Worm (Caenorhabditis elegans) whole organism, L4 larva: ENCODE measurements around the gene srp-2.

Experiments
- F37D6.2 ChIP-seq: sonication (generic microtip); optimal IDR thresholded peaks from 2 replicates; lab custom pipeline; 2016; ENCODE audit warnings: mild to moderate bottlenecking, missing genetic modification characterization, missing compliant biosample characterization
- F44E2.7 ChIP-seq: fragments of 200-800 bp; sonication (Bioruptor generic); IDR thresholded peaks from 2 replicates; pipeline ENCODE4 v2.1.2; 2022; ENCODE audit warnings: missing genetic modification characterization, missing compliant biosample characterization
- T26A8.4 ChIP-seq: fragments of 200-800 bp; sonication (Bioruptor generic); IDR thresholded peaks from 2 replicates; pipeline ENCODE4 v1.3.6; 2022; ENCODE audit warnings: missing genetic modification characterization, missing compliant biosample characterization
- Y105C5A.15 ChIP-seq: fragments of 200-800 bp; sonication (Bioruptor generic); IDR thresholded peaks from 2 replicates; pipeline ENCODE4 v1.3.6; 2022; ENCODE audit warnings: missing genetic modification characterization, missing compliant biosample characterization
- Y48G9A.11 ChIP-seq: fragments of 200-800 bp; sonication (Bioruptor generic); IDR thresholded peaks from 2 replicates; pipeline ENCODE4 v1.3.6; 2022; ENCODE audit warnings: missing genetic modification reagents, missing genetic modification characterization, missing compliant biosample characterization
- aha-1 ChIP-seq: fragments of 150-350 bp; peaks from one replicate; lab custom pipeline; 2014; ENCODE audit warnings: missing biosample characterization, missing genetic modification characterization
- ama-1 ChIP-seq: fragments of 150-350 bp; optimal IDR thresholded peaks from 2 replicates; lab custom pipeline; 2014; ENCODE audit warnings: inconsistent platforms, mixed read lengths
- arid-1 ChIP-seq: fragments of 200-800 bp; sonication (Bioruptor generic); conservative IDR thresholded peaks from 2 replicates; pipeline ENCODE4 v1.3.6; 2022; ENCODE audit warnings: missing genetic modification reagents, missing genetic modification characterization, missing compliant biosample characterization
- attf-4 ChIP-seq: sonication (generic microtip); optimal IDR thresholded peaks from 3 replicates; lab custom pipeline; 2017; ENCODE audit warnings: missing biosample characterization, missing genetic modification characterization
- ceh-20 ChIP-seq: fragments of 200-800 bp; sonication (Bioruptor generic); IDR thresholded peaks from 2 replicates; pipeline ENCODE4 v1.3.6; 2022; ENCODE audit warnings: missing genetic modification reagents, missing genetic modification characterization, missing compliant biosample characterization
- ceh-28 ChIP-seq: fragments of 150-350 bp; optimal IDR thresholded peaks from 2 replicates; lab custom pipeline; 2014; ENCODE audit warnings: missing biosample characterization, missing genetic modification reagents, missing genetic modification characterization
- ces-1 ChIP-seq: fragments of 150-350 bp; sonication (generic microtip); optimal IDR thresholded peaks from 4 replicates; lab custom pipeline; 2014; ENCODE audit warnings: missing biosample characterization, missing genetic modification reagents, missing genetic modification characterization
- cey-2 ChIP-seq: sonication (generic microtip); optimal IDR thresholded peaks from 3 replicates; lab custom pipeline; 2017; ENCODE audit warnings: missing genetic modification characterization, mild to moderate bottlenecking, missing compliant biosample characterization, antibody characterized with exemption, borderline replicate concordance; ENCODE audit not compliant: insufficient read depth
- daf-16 ChIP-seq, 3 experiments: sonication (generic microtip); optimal IDR thresholded peaks; 2 replicates each; lab custom pipeline; 2016 to 2017; ENCODE audit warnings: missing genetic modification characterization in 3 of 3, missing genetic modification reagents in 3 of 3, mild to moderate bottlenecking in 2 of 3, missing compliant biosample characterization in 2 of 3, missing biosample characterization in 1 of 3, moderate library complexity in 1 of 3
- dmd-6 ChIP-seq: fragments of 200-800 bp; sonication (Bioruptor generic); IDR thresholded peaks from 2 replicates; pipeline ENCODE4 v1.3.6; 2022; ENCODE audit warnings: missing genetic modification reagents, missing genetic modification characterization, missing compliant biosample characterization
- dmd-8 ChIP-seq: fragments of 200-800 bp; sonication (Bioruptor generic); IDR thresholded peaks from 2 replicates; pipeline ENCODE4 v1.3.6; 2022; ENCODE audit warnings: missing genetic modification characterization, missing compliant biosample characterization
- dve-1 ChIP-seq: sonication (generic microtip); optimal IDR thresholded peaks from 2 replicates; lab custom pipeline; 2017; ENCODE audit warnings: antibody characterized with exemption, mild to moderate bottlenecking, missing genetic modification characterization, missing compliant biosample characterization; ENCODE audit not compliant: insufficient read depth
- fos-1 ChIP-seq: fragments of 150-350 bp; optimal IDR thresholded peaks from 2 replicates; lab custom pipeline; 2014; ENCODE audit warnings: missing biosample characterization, missing genetic modification characterization
- hlh-30 ChIP-seq: sonication (generic microtip); optimal IDR thresholded peaks from 2 replicates; lab custom pipeline; 2017; ENCODE audit warnings: antibody characterized with exemption, mild to moderate bottlenecking, missing genetic modification characterization, missing compliant biosample characterization; ENCODE audit not compliant: insufficient read depth
- hmg-1.1 ChIP-seq: fragments of 200-800 bp; sonication (Bioruptor generic); IDR thresholded peaks from 2 replicates; pipeline ENCODE4 v1.3.6; 2022; ENCODE audit warnings: missing genetic modification reagents, missing genetic modification characterization, missing compliant biosample characterization
- jun-1 ChIP-seq: fragments of 150-350 bp; optimal IDR thresholded peaks from 2 replicates; lab custom pipeline; 2014; ENCODE audit warnings: missing biosample characterization, missing genetic modification reagents, missing genetic modification characterization
- lin-39 ChIP-seq: fragments of 150-350 bp; optimal IDR thresholded peaks from 2 replicates; lab custom pipeline; 2014; ENCODE audit warnings: missing biosample characterization, missing genetic modification reagents, missing genetic modification characterization
- madf-9 ChIP-seq: fragments of 200-800 bp; sonication (Bioruptor generic); conservative IDR thresholded peaks from 2 replicates; pipeline ENCODE4 v1.3.6; 2022; ENCODE audit warnings: missing genetic modification reagents, missing genetic modification characterization, missing compliant biosample characterization
- mep-1 ChIP-seq: fragments of 150-350 bp; sonication (generic microtip); optimal IDR thresholded peaks from 3 replicates; lab custom pipeline; 2014; ENCODE audit warnings: missing biosample characterization, missing genetic modification characterization
- mxl-2 ChIP-seq: fragments of 200-800 bp; sonication (Bioruptor generic); conservative IDR thresholded peaks from 2 replicates; pipeline ENCODE4 v1.3.6; 2022; ENCODE audit warnings: missing genetic modification reagents, missing genetic modification characterization, missing compliant biosample characterization
- nhr-10 ChIP-seq: fragments of 150-350 bp; optimal IDR thresholded peaks from 2 replicates; lab custom pipeline; 2014; ENCODE audit warnings: missing biosample characterization, missing genetic modification characterization
- nhr-111 ChIP-seq: fragments of 200-800 bp; sonication (Bioruptor generic); optimal IDR thresholded peaks from 2 replicates; lab custom pipeline; 2018; ENCODE audit warnings: mild to moderate bottlenecking, missing genetic modification characterization, missing compliant biosample characterization
- nhr-237 ChIP-seq: sonication (generic microtip); optimal IDR thresholded peaks from 2 replicates; lab custom pipeline; 2017; ENCODE audit warnings: missing biosample characterization, missing genetic modification characterization
- nhr-25 ChIP-seq: sonication (generic microtip); optimal IDR thresholded peaks from 2 replicates; lab custom pipeline; 2017; ENCODE audit warnings: missing genetic modification characterization, mild to moderate bottlenecking, missing compliant biosample characterization, antibody characterized with exemption, moderate library complexity, borderline replicate concordance; ENCODE audit not compliant: insufficient read depth
- nhr-28 ChIP-seq: fragments of 150-350 bp; optimal IDR thresholded peaks from 2 replicates; lab custom pipeline; 2014; ENCODE audit warnings: missing biosample characterization, missing genetic modification characterization
- nhr-42 ChIP-seq: fragments of 200-800 bp; sonication (Bioruptor generic); IDR thresholded peaks from 2 replicates; pipeline ENCODE4 v1.3.6; 2022; ENCODE audit warnings: missing genetic modification characterization, missing compliant biosample characterization
- pqm-1 ChIP-seq: sonication (generic microtip); optimal IDR thresholded peaks from 2 replicates; lab custom pipeline; 2017; ENCODE audit warnings: missing biosample characterization, missing genetic modification characterization
- rbr-2 ChIP-seq: sonication (generic microtip); optimal IDR thresholded peaks from 2 replicates; lab custom pipeline; 2016; ENCODE audit warnings: missing genotype, missing genetic modification characterization, missing compliant biosample characterization
- tra-1 ChIP-seq: fragments of 200-800 bp; sonication (Bioruptor generic); IDR thresholded peaks from 2 replicates; pipeline ENCODE4 v1.3.6; 2022; ENCODE audit warnings: missing genetic modification reagents, missing genetic modification characterization, missing compliant biosample characterization
- unc-130 ChIP-seq: sonication (generic microtip); optimal IDR thresholded peaks from 2 replicates; lab custom pipeline; 2016; ENCODE audit warnings: missing genetic modification reagents, missing genetic modification characterization, missing compliant biosample characterization
- unc-62 ChIP-seq, 3 experiments: fragments of 150-350 bp in 1 of 3; sonication (generic microtip); optimal IDR thresholded peaks in 2 of 3; peaks in 1 of 3; 1 replicate in 1 of 3; 2 replicates in 2 of 3; lab custom pipeline; 2014 to 2017; ENCODE audit warnings: missing biosample characterization in 3 of 3, missing genetic modification characterization in 3 of 3, missing genetic modification reagents in 3 of 3, missing genotype in 1 of 3
- zfp-3 ChIP-seq: fragments of 200-800 bp; sonication (Bioruptor generic); conservative IDR thresholded peaks from 2 replicates; pipeline ENCODE4 v1.3.6; 2022; ENCODE audit warnings: missing genetic modification reagents, missing genetic modification characterization, missing compliant biosample characterization
- zip-11 ChIP-seq: fragments of 200-800 bp; sonication (Bioruptor generic); IDR thresholded peaks from 2 replicates; pipeline ENCODE4 v1.3.6; 2022; ENCODE audit warnings: missing genetic modification characterization, missing compliant biosample characterization

The srp-2 gene

ce11 chrV:724946-725806 is 37.3 kb upstream of the srp-2 start (continued):
- 0 out of 2 replicates have a peak, but pooled peaks have one; percentile 12 for TF ChIP-seq arid-1 (GFP tag; lab: Robert Waterston, UW)
- TF ChIP-seq unc-130 (GFP tag; lab: Kevin White, UChicago), result no peak
- peak; percentile 65; the same call in 1 of the 2 replicates for TF ChIP-seq dmd-8 (GFP tag; lab: Robert Waterston, UW)
- TF ChIP-seq unc-62 (GFP tag; optimal IDR thresholded peaks at IDR 0.05 in 1 of 2; lab: Kevin White, UChicago), result peak in 1 of 2 experiments; percentile 90
- no peak for TF ChIP-seq unc-62 (tag; optimal IDR thresholded peaks at IDR 0.05; lab: Kevin White, UChicago)
- TF ChIP-seq hlh-30, result peak; percentile 3
- 0 out of 2 replicates have a peak, but pooled peaks have one; percentile 2 for TF ChIP-seq F44E2.7 (GFP tag; lab: Robert Waterston, UW)
- TF ChIP-seq F37D6.2 (tag; lab: Kevin White, UChicago), result no peak

ce11 chrV:725807-726572 is 36.5 kb upstream of the srp-2 start:
- TF ChIP-seq F44E2.7 (GFP tag; lab: Robert Waterston, UW) (0 out of 2 replicates have a peak, but pooled peaks have one; percentile 46), aha-1 (tag; lab: Kevin White, UChicago) (peak; percentile 96), tra-1 (GFP tag; lab: Robert Waterston, UW) (no peak), nhr-25 (tag; lab: Kevin White, UChicago) (peak; percentile 2), ceh-28 (tag; lab: Kevin White, UChicago) (no peak), Y105C5A.15 (GFP tag; lab: Robert Waterston, UW) (no peak), dmd-6 (GFP tag; lab: Robert Waterston, UW) (no peak), zip-11 (GFP tag; lab: Robert Waterston, UW) (0 out of 2 replicates have a peak, but pooled peaks have one; percentile 29), madf-9 (0 out of 2 replicates have a peak, but pooled peaks have one; percentile 3), fos-1 (tag; lab: Kevin White, UChicago) (no peak), jun-1 (tag; lab: Kevin White, UChicago) (peak; percentile 36), rbr-2 (tag; lab: Kevin White, UChicago) (no peak), nhr-42 (GFP tag; lab: Robert Waterston, UW) (0 out of 2 replicates have a peak, but pooled peaks have one; percentile 28), T26A8.4 (GFP tag; lab: Robert Waterston, UW) (peak; percentile 58; the same call in 1 of the 2 replicates), ama-1 (lab: Kevin White, UChicago) (peak; percentile 93), daf-16 (GFP tag; optimal IDR thresholded peaks at IDR 0.05; lab: Kevin White, UChicago) (no peak), daf-16 (tag; optimal IDR thresholded peaks at IDR 0.05; lab: Kevin White, UChicago) (peak; percentile 62)

- TF ChIP-seq dve-1 (tag; lab: Kevin White, UChicago), result peak; percentile 43
- TF ChIP-seq madf-9, result no peak
- no peak for TF ChIP-seq hmg-1.1 (GFP tag; lab: Robert Waterston, UW)
- TF ChIP-seq nhr-28 (tag; lab: Kevin White, UChicago), result peak; percentile 26
- TF ChIP-seq lin-39 (tag; lab: Kevin White, UChicago), result no peak
- TF ChIP-seq nhr-25 (tag; lab: Kevin White, UChicago), result no peak
- TF ChIP-seq ceh-20 (GFP tag; lab: Robert Waterston, UW), result no peak
- TF ChIP-seq ces-1 (GFP tag; lab: Kevin White, UChicago), result no peak
- TF ChIP-seq unc-62 (GFP tag; optimal IDR thresholded peaks at IDR 0.05 in 1 of 2; lab: Kevin White, UChicago), result no peak
- TF ChIP-seq unc-62 (tag; optimal IDR thresholded peaks at IDR 0.05; lab: Kevin White, UChicago), result no peak
- TF ChIP-seq zfp-3, result peak; percentile 41; the same call in 1 of the 2 replicates
- TF ChIP-seq mep-1 (tag; lab: Kevin White, UChicago), result peak; percentile 30
- TF ChIP-seq nhr-237 (tag; lab: Kevin White, UChicago), result no peak
- TF ChIP-seq cey-2, result no peak
- no peak for TF ChIP-seq nhr-111 (GFP tag; lab: Kevin White, UChicago)
- TF ChIP-seq daf-16 (GFP tag; optimal IDR thresholded peaks at IDR 0.05; lab: Kevin White, UChicago), result peak in 1 of 2 experiments; percentile 6
- TF ChIP-seq daf-16 (tag; optimal IDR thresholded peaks at IDR 0.05; lab: Kevin White, UChicago), result no peak
- TF ChIP-seq dmd-8 (GFP tag; lab: Robert Waterston, UW), result no peak
- TF ChIP-seq T26A8.4 (GFP tag; lab: Robert Waterston, UW), result peak; percentile 27; the same call in 1 of the 2 replicates
- no peak for TF ChIP-seq Y48G9A.11 (GFP tag; lab: Robert Waterston, UW)
- TF ChIP-seq mxl-2 (GFP tag; lab: Robert Waterston, UW), result no peak
- TF ChIP-seq nhr-10, result peak; percentile 22
- TF ChIP-seq pqm-1 (tag; lab: Kevin White, UChicago), result peak; percentile 44
- no peak for TF ChIP-seq attf-4 (tag; lab: Kevin White, UChicago)
Observed at ce11 chrV:726573-727483, 35.6 kb upstream of the srp-2 start.
